Worm (Caenorhabditis elegans): ENCODE results near the gene catp-7.

DNA sequence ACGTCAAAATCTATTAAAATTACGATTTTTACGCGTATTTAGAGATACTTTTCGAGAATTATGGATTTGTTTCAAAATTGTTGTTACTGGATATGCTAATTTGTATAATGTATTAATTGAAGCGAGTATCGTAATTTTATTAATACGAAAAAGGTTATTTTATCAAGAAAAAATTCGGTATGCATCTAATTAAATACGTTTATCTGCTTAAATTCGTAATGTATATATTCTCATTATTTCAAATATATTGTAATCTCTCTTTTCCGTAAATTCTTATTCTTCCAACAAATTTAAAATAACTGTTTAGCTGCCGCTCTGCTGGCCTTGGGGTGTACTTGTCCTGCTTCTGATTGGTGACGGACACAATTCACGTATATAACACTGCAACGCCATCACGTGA is 45.2 kb downstream of the catp-7 start, which contains the start of gene dgk-4:
- no peak for TF ChIP-seq ztf-11 (tag; optimal IDR thresholded peaks at IDR 0.05)
- TF ChIP-seq unc-62 (GFP tag; optimal IDR thresholded peaks at IDR 0.05 in 1 of 2): no peak
- TF ChIP-seq unc-62 (tag; optimal IDR thresholded peaks at IDR 0.05): no peak
- no peak for TF ChIP-seq lin-13 (GFP tag; optimal IDR thresholded peaks at IDR 0.05)
- TF ChIP-seq ama-1 (optimal IDR thresholded peaks at IDR 0.05): no peak
